Worm (Caenorhabditis elegans) whole organism, L4 larva: ENCODE measurements around the gene F46B6.5.

Source experiments
- D1046.2 ChIP-seq: fragments of 200-800 bp; sonication (Bioruptor generic); IDR thresholded peaks from 2 replicates; pipeline ENCODE4 v1.3.6; 2022; ENCODE audit warnings: missing genetic modification characterization, missing compliant biosample characterization
- F49E8.2 ChIP-seq: sonication (generic microtip); optimal IDR thresholded peaks from 2 replicates; lab custom pipeline; 2016; ENCODE audit warnings: missing compliant biosample characterization, mild to moderate bottlenecking, missing genetic modification characterization, borderline replicate concordance
- ama-1 ChIP-seq: fragments of 150-350 bp; optimal IDR thresholded peaks from 2 replicates; lab custom pipeline; 2014; ENCODE audit warnings: inconsistent platforms, mixed read lengths
- ceh-82 ChIP-seq: sonication (generic microtip); optimal IDR thresholded peaks from 2 replicates; lab custom pipeline; 2017; ENCODE audit warnings: missing biosample characterization, missing genetic modification characterization
- duxl-1 ChIP-seq: sonication (generic microtip); optimal IDR thresholded peaks from 2 replicates; lab custom pipeline; 2016; ENCODE audit warnings: mild to moderate bottlenecking, missing genetic modification characterization, moderate library complexity, missing compliant biosample characterization; ENCODE audit not compliant: poor library complexity
- fos-1 ChIP-seq: fragments of 150-350 bp; optimal IDR thresholded peaks from 2 replicates; lab custom pipeline; 2014; ENCODE audit warnings: missing biosample characterization, missing genetic modification characterization
- lin-1 ChIP-seq: fragments of 200-800 bp; sonication (Bioruptor generic); IDR thresholded peaks from 2 replicates; pipeline ENCODE4 v1.3.6; 2022; ENCODE audit warnings: missing genetic modification reagents, missing genetic modification characterization, missing compliant biosample characterization
- lin-13 ChIP-seq: fragments of 150-350 bp; optimal IDR thresholded peaks from 2 replicates; lab custom pipeline; 2014; ENCODE audit warnings: missing biosample characterization, missing genetic modification reagents, missing genetic modification characterization
- lsy-2 ChIP-seq, 2 experiments: fragments of 150-350 bp in 1 of 2; sonication (generic microtip) in 1 of 2; optimal IDR thresholded peaks; 2 replicates each; lab custom pipeline; 2014 to 2017; ENCODE audit warnings: missing biosample characterization in 2 of 2, missing genetic modification characterization in 2 of 2
- mes-2 ChIP-seq: sonication (generic microtip); optimal IDR thresholded peaks from 2 replicates; lab custom pipeline; 2016; ENCODE audit warnings: missing genotype, mild to moderate bottlenecking, missing genetic modification characterization, missing compliant biosample characterization; ENCODE audit not compliant: poor library complexity, severe bottlenecking
- nhr-10 ChIP-seq: fragments of 150-350 bp; optimal IDR thresholded peaks from 2 replicates; lab custom pipeline; 2014; ENCODE audit warnings: missing biosample characterization, missing genetic modification characterization
- nhr-28 ChIP-seq: fragments of 150-350 bp; optimal IDR thresholded peaks from 2 replicates; lab custom pipeline; 2014; ENCODE audit warnings: missing biosample characterization, missing genetic modification characterization
- zag-1 ChIP-seq: fragments of 150-350 bp; optimal IDR thresholded peaks from 2 replicates; lab custom pipeline; 2014; ENCODE audit warnings: missing biosample characterization, missing genetic modification characterization

ce11 chrV:9767941-9768340, 14.9 kb downstream of the F46B6.5 start:
- TF ChIP-seq duxl-1 (tag; lab: Kevin White, UChicago) (no peak), F49E8.2 (no peak), lin-1 (GFP tag; lab: Robert Waterston, UW) (no peak), nhr-10 (tag; lab: Kevin White, UChicago) (no peak), mes-2 (no peak), lsy-2 (tag; optimal IDR thresholded peaks at IDR 0.05; lab: Kevin White, UChicago) (no peak), ama-1 (lab: Kevin White, UChicago) (no peak), lin-13 (GFP tag; lab: Kevin White, UChicago) (no peak), D1046.2 (GFP tag; lab: Robert Waterston, UW) (no peak), zag-1 (tag; lab: Kevin White, UChicago) (no peak), ceh-82 (tag; lab: Kevin White, UChicago) (no peak), fos-1 (tag; lab: Kevin White, UChicago) (no peak), nhr-28 (no peak)
